Worm (Caenorhabditis elegans): Measurements from ENCODE around the gene zip-11.

DNA sequence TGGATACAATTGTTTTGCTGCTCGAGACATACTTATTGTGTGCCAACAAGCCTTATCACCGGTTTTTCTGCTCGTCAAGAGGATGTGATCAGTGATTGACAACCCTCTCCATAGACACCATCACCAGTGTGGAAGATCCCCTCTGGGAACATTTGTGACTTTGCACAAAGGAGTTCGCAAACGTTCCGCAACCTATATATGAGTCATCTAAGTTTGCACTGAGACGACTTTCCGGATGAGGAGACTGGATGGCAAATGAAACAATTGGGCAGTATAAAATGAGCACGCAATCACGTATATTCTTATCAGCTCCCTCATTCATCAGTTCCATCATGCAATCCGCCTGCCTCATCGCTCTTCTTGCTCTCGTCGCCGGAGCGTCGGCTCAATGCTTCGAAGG, 10.6 kb upstream of the zip-11 start, which contains the start of gene W08E12.5:
- TF ChIP-seq ceh-27 (GFP tag; optimal IDR thresholded peaks at IDR 0.05) (no peak), F23B12.7 (tag; optimal IDR thresholded peaks at IDR 0.05; ENCODE audit: insufficient read depth) (no peak), nfya-1 (tag; optimal IDR thresholded peaks at IDR 0.05; ENCODE audit: borderline replicate concordance, insufficient read depth) (no peak), efl-1 (GFP tag; optimal IDR thresholded peaks at IDR 0.05) (no peak), mxl-1 (tag; optimal IDR thresholded peaks at IDR 0.05) (no peak), Y95B8A.8 (GFP tag; IDR thresholded peaks at IDR 0.05) (no peak), atf-7 (tag; optimal IDR thresholded peaks at IDR 0.05) (no peak), hrde-1 (tag; optimal IDR thresholded peaks at IDR 0.05; ENCODE audit: borderline replicate concordance) (no peak), Y53F4B.3 (GFP tag; IDR thresholded peaks at IDR 0.05) (no peak)

All from whole organism, young adult.